Worm (Caenorhabditis elegans) whole organism, young adult: ENCODE data around the gene T22C8.4.

ENCODE experiments used
- F10E7.11 ChIP-seq: sonication (generic microtip); optimal IDR thresholded peaks from 2 replicates; lab custom pipeline; 2017; ENCODE audit warnings: mild to moderate bottlenecking, missing genetic modification characterization, moderate library complexity, missing compliant biosample characterization
- ama-1 ChIP-seq, 3 experiments: fragments of 150-350 bp in 1 of 3; sonication (generic microtip) in 2 of 3; optimal IDR thresholded peaks; 2 replicates each; lab custom pipeline; 2014 to 2018; ENCODE audit warnings: missing biosample characterization in 2 of 3, missing genetic modification characterization in 2 of 3, missing genetic modification reagents in 2 of 3
- attf-6 ChIP-seq: fragments of 200-800 bp; sonication (Bioruptor generic); IDR thresholded peaks from 2 replicates; pipeline ENCODE4 v1.3.6; 2022; ENCODE audit warnings: missing genetic modification reagents, missing genetic modification characterization, missing compliant biosample characterization
- ceh-58 ChIP-seq: fragments of 200-800 bp; sonication (Bioruptor generic); IDR thresholded peaks from 2 replicates; pipeline ENCODE4 v1.3.6; 2022; ENCODE audit warnings: missing genetic modification characterization, missing compliant biosample characterization
- ets-4 ChIP-seq: fragments of 200-800 bp; sonication (Bioruptor generic); optimal IDR thresholded peaks from 2 replicates; lab custom pipeline; 2018; ENCODE audit warnings: mild to moderate bottlenecking, missing genetic modification characterization, missing compliant biosample characterization
- fkh-3 ChIP-seq: sonication (generic microtip); optimal IDR thresholded peaks from 2 replicates; lab custom pipeline; 2016; ENCODE audit warnings: mild to moderate bottlenecking, missing genetic modification characterization, missing compliant biosample characterization
- hrde-1 ChIP-seq: sonication (generic microtip); optimal IDR thresholded peaks from 2 replicates; lab custom pipeline; 2016; ENCODE audit warnings: missing genetic modification characterization, mild to moderate bottlenecking, missing compliant biosample characterization, moderate library complexity, missing genotype, missing genetic modification reagents, borderline replicate concordance
- hsf-1 ChIP-seq: fragments of 200-800 bp; sonication (Bioruptor generic); IDR thresholded peaks from 2 replicates; pipeline ENCODE4 v1.3.6; 2022; ENCODE audit warnings: missing genetic modification reagents, missing genetic modification characterization, missing compliant biosample characterization
- mes-4 ChIP-seq: sonication (generic microtip); optimal IDR thresholded peaks from 2 replicates; lab custom pipeline; 2016; ENCODE audit warnings: missing genotype, missing genetic modification characterization, missing compliant biosample characterization
- pbrm-1 ChIP-seq: fragments of 200-800 bp; sonication (Bioruptor generic); IDR thresholded peaks from 2 replicates; pipeline ENCODE4 v1.3.6; 2022; ENCODE audit warnings: missing genetic modification reagents, missing genetic modification characterization, missing compliant biosample characterization
- snpc-4 ChIP-seq, 5 experiments: fragments of 150-350 bp in 1 of 5; sonication (generic microtip) in 4 of 5; optimal IDR thresholded peaks; 2 replicates each; lab custom pipeline; 2014 to 2018; ENCODE audit warnings: missing genetic modification characterization in 5 of 5, missing biosample characterization in 3 of 5, antibody characterized with exemption in 2 of 5, mild to moderate bottlenecking in 2 of 5, missing compliant biosample characterization in 2 of 5, missing genotype in 2 of 5, moderate library complexity in 2 of 5, missing genetic modification reagents in 1 of 5
- unc-62 ChIP-seq: fragments of 150-350 bp; optimal IDR thresholded peaks from 2 replicates; lab custom pipeline; 2014; ENCODE audit warnings: missing biosample characterization, missing genetic modification reagents, missing genetic modification characterization

- TF ChIP-seq unc-62 (GFP tag; lab: Kevin White, UChicago) (no peak), attf-6 (no peak), fkh-3 (tag; lab: Kevin White, UChicago) (no peak), ets-4 (GFP tag; lab: Kevin White, UChicago) (no peak), hrde-1 (tag; lab: Kevin White, UChicago) (no peak), ama-1 (optimal IDR thresholded peaks at IDR 0.05; lab: Kevin White, UChicago) (no peak), ama-1 (GFP tag; optimal IDR thresholded peaks at IDR 0.05; lab: Kevin White, UChicago) (no peak), ceh-58 (GFP tag; lab: Robert Waterston, UW) (no peak), hsf-1 (no peak), snpc-4 (GFP tag; optimal IDR thresholded peaks at IDR 0.05; lab: Kevin White, UChicago) (no peak), snpc-4 (tag; optimal IDR thresholded peaks at IDR 0.05; lab: Kevin White, UChicago) (no peak), pbrm-1 (no peak), mes-4 (tag; lab: Kevin White, UChicago) (no peak), F10E7.11 (no peak)
These were observed 34.1 kb downstream of the T22C8.4 start for ce11 chrII:8589227-8589626.
